Worm (Caenorhabditis elegans) whole organism, early embryonic: ENCODE data around the gene otpl-4.

ENCODE experiments used
- F13C5.2 ChIP-seq: sonication (generic microtip); optimal IDR thresholded peaks from 2 replicates; lab custom pipeline; 2017; ENCODE audit warnings: mild to moderate bottlenecking, missing genetic modification characterization, inconsistent platforms, missing compliant biosample characterization
- ama-1 ChIP-seq: fragments of 150-350 bp; optimal IDR thresholded peaks from 2 replicates; lab custom pipeline; 2014
- scrt-1 ChIP-seq: fragments of 200-800 bp; sonication (Bioruptor generic); IDR thresholded peaks from 2 replicates; pipeline ENCODE4 v1.3.6; 2022; ENCODE audit warnings: missing genetic modification characterization, missing compliant biosample characterization
- tra-4 ChIP-seq: sonication (generic microtip); optimal IDR thresholded peaks from 2 replicates; lab custom pipeline; 2017; ENCODE audit warnings: missing genetic modification characterization, missing compliant biosample characterization

DNA sequence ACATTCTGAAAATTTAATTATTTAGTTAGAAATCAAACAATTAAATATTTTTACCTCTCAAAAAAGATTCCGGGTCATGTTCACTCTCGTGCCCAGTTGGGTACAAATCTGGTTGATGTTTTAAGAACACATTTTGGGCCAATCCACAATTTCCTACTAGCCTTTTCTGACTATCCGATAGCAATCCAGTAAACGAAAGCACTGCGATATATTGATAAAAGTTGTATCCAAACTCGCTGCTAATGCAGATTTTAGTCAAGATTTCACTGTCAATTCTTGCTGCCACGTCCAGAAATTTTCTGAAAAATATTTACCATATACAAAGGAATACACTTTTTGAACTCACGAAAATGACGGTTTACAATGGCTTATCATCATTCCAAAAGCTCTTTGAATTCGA lies 32.0 kb downstream of the otpl-4 start:
- TF ChIP-seq ama-1 (lab: Kevin White, UChicago) = no peak
- no peak for TF ChIP-seq F13C5.2 (tag; lab: Kevin White, UChicago)
- no peak for TF ChIP-seq tra-4
- TF ChIP-seq scrt-1 (GFP tag; lab: Robert Waterston, UW) = no peak
